Worm (Caenorhabditis elegans) whole organism, L4/young adult: ENCODE measurements around the gene Y57G11C.1144.

ENCODE experiments used
- W03F9.2 ChIP-seq: fragments of 150-350 bp; optimal IDR thresholded peaks from 2 replicates; lab custom pipeline; 2014; ENCODE audit warnings: missing biosample characterization, missing genetic modification characterization
- dao-5 ChIP-seq: sonication (generic microtip); optimal IDR thresholded peaks from 2 replicates; lab custom pipeline; 2016; ENCODE audit warnings: missing genotype, missing genetic modification characterization, moderate library complexity, missing compliant biosample characterization
- him-1 ChIP-seq: sonication (generic microtip); optimal IDR thresholded peaks from 2 replicates; lab custom pipeline; 2016; ENCODE audit warnings: missing genotype, missing genetic modification reagents, missing genetic modification characterization, missing compliant biosample characterization

Y57G11C.1144 gene

ce11 chrIV:14953802-14954201, 16.7 kb downstream of the Y57G11C.1144 start:
- TF ChIP-seq W03F9.2 (tag; lab: Kevin White, UChicago) = no peak
- TF ChIP-seq him-1 (tag; lab: Kevin White, UChicago) = no peak
- no peak for TF ChIP-seq dao-5 (tag; lab: Kevin White, UChicago)

- no peak for TF ChIP-seq dao-5 (tag; lab: Kevin White, UChicago)
- no peak for TF ChIP-seq W03F9.2 (tag; lab: Kevin White, UChicago)
- no peak for TF ChIP-seq him-1 (tag; lab: Kevin White, UChicago)
Observed at ce11 chrIV:14954842-14955241, 17.7 kb downstream of the Y57G11C.1144 start.

- TF ChIP-seq W03F9.2 (tag; lab: Kevin White, UChicago) = no peak
- no peak for TF ChIP-seq him-1 (tag; lab: Kevin White, UChicago)
- no peak for TF ChIP-seq dao-5 (tag; lab: Kevin White, UChicago)
Observed at ce11 chrIV:14956693-14957281, 19.7 kb downstream of the Y57G11C.1144 start.

- no peak for TF ChIP-seq W03F9.2 (tag; lab: Kevin White, UChicago)
- no peak for TF ChIP-seq dao-5 (tag; lab: Kevin White, UChicago)
- TF ChIP-seq him-1 (tag; lab: Kevin White, UChicago) = no peak
Observed at ce11 chrIV:14958551-14958950, 21.4 kb downstream of the Y57G11C.1144 start, which contains the start of gene Y41E3.1. Y41E3.1 (minus strand) TSS chrIV:14958874.

- TF ChIP-seq dao-5 (tag; lab: Kevin White, UChicago) (no peak), him-1 (tag; lab: Kevin White, UChicago) (no peak), W03F9.2 (tag; lab: Kevin White, UChicago) (peak; percentile 87)
Observed at ce11 chrIV:14959375-14959774, 22.3 kb downstream of the Y57G11C.1144 start.

- TF ChIP-seq him-1 (tag; lab: Kevin White, UChicago) (no peak), W03F9.2 (tag; lab: Kevin White, UChicago) (no peak)
Observed at ce11 chrIV:14960061-14960460, 22.9 kb downstream of the Y57G11C.1144 start.

ce11 chrIV:14978204-14978603, 41.1 kb downstream of the Y57G11C.1144 start:
- TF ChIP-seq him-1 (tag; lab: Kevin White, UChicago) (no peak), dao-5 (tag; lab: Kevin White, UChicago) (no peak), W03F9.2 (tag; lab: Kevin White, UChicago) (no peak)

- TF ChIP-seq him-1 (tag; lab: Kevin White, UChicago) (no peak), W03F9.2 (tag; lab: Kevin White, UChicago) (no peak), dao-5 (tag; lab: Kevin White, UChicago) (no peak)
Observed at ce11 chrIV:14981311-14981710, 44.2 kb downstream of the Y57G11C.1144 start, which contains the start of gene atln-2. atln-2 (plus strand) TSS chrIV:14981611.

- TF ChIP-seq dao-5 (tag; lab: Kevin White, UChicago) = no peak
- no peak for TF ChIP-seq him-1 (tag; lab: Kevin White, UChicago)
- no peak for TF ChIP-seq W03F9.2 (tag; lab: Kevin White, UChicago)
Observed at ce11 chrIV:14985019-14985418, 47.9 kb downstream of the Y57G11C.1144 start.

- TF ChIP-seq dao-5 (tag; lab: Kevin White, UChicago) (no peak), him-1 (tag; lab: Kevin White, UChicago) (no peak), W03F9.2 (tag; lab: Kevin White, UChicago) (no peak)
Observed at ce11 chrIV:14985859-14986258, 48.7 kb downstream of the Y57G11C.1144 start.

- TF ChIP-seq dao-5 (tag; lab: Kevin White, UChicago) (no peak), him-1 (tag; lab: Kevin White, UChicago) (no peak), W03F9.2 (tag; lab: Kevin White, UChicago) (no peak)
Observed at ce11 chrIV:14986684-14987083, 49.6 kb downstream of the Y57G11C.1144 start, which contains the start of gene dpy-4. dpy-4 (minus strand) TSS chrIV:14986784.
